Worm (Caenorhabditis elegans) whole organism, L4 larva: Measurements from ENCODE around the gene gid-2.
A peak's percentile ranks its signal among the peaks of the same experiment; 100 is the strongest.

Experiments used
- F10B5.3 ChIP-seq: sonication (generic microtip); optimal IDR thresholded peaks from 2 replicates; lab custom pipeline; 2016; ENCODE audit warnings: mild to moderate bottlenecking, missing genetic modification characterization, missing compliant biosample characterization
- F37D6.2 ChIP-seq: sonication (generic microtip); optimal IDR thresholded peaks from 2 replicates; lab custom pipeline; 2016; ENCODE audit warnings: mild to moderate bottlenecking, missing genetic modification characterization, missing compliant biosample characterization
- F44E2.7 ChIP-seq: fragments of 200-800 bp; sonication (Bioruptor generic); IDR thresholded peaks from 2 replicates; pipeline ENCODE4 v2.1.2; 2022; ENCODE audit warnings: missing genetic modification characterization, missing compliant biosample characterization
- R02D3.7 ChIP-seq: fragments of 150-350 bp; sonication (generic microtip); optimal IDR thresholded peaks from 3 replicates; lab custom pipeline; 2014; ENCODE audit warnings: missing biosample characterization, missing genetic modification characterization
- T20F7.1 ChIP-seq: fragments of 200-800 bp; sonication (Bioruptor generic); optimal IDR thresholded peaks from 2 replicates; lab custom pipeline; 2018; ENCODE audit warnings: mild to moderate bottlenecking, missing genetic modification characterization, missing compliant biosample characterization
- Y48G9A.11 ChIP-seq: fragments of 200-800 bp; sonication (Bioruptor generic); IDR thresholded peaks from 2 replicates; pipeline ENCODE4 v1.3.6; 2022; ENCODE audit warnings: missing genetic modification reagents, missing genetic modification characterization, missing compliant biosample characterization
- aha-1 ChIP-seq: fragments of 150-350 bp; peaks from one replicate; lab custom pipeline; 2014; ENCODE audit warnings: missing biosample characterization, missing genetic modification characterization
- attf-4 ChIP-seq: sonication (generic microtip); optimal IDR thresholded peaks from 3 replicates; lab custom pipeline; 2017; ENCODE audit warnings: missing biosample characterization, missing genetic modification characterization
- ceh-44 ChIP-seq: fragments of 200-800 bp; sonication (Bioruptor generic); IDR thresholded peaks from 2 replicates; pipeline ENCODE4 v1.3.6; 2022; ENCODE audit warnings: missing genetic modification reagents, missing genetic modification characterization, missing compliant biosample characterization
- ceh-62 ChIP-seq: sonication (generic microtip); optimal IDR thresholded peaks from 2 replicates; lab custom pipeline; 2017; ENCODE audit warnings: missing biosample characterization, missing genetic modification characterization
- cey-2 ChIP-seq: sonication (generic microtip); optimal IDR thresholded peaks from 3 replicates; lab custom pipeline; 2017; ENCODE audit warnings: missing genetic modification characterization, mild to moderate bottlenecking, missing compliant biosample characterization, antibody characterized with exemption, borderline replicate concordance; ENCODE audit not compliant: insufficient read depth
- daf-12 ChIP-seq: fragments of 150-350 bp; optimal IDR thresholded peaks from 2 replicates; lab custom pipeline; 2014; ENCODE audit warnings: missing biosample characterization, missing genetic modification reagents, missing genetic modification characterization
- daf-19 ChIP-seq: fragments of 200-800 bp; sonication (Bioruptor generic); conservative IDR thresholded peaks from 2 replicates; pipeline ENCODE4 v1.3.6; 2022; ENCODE audit warnings: missing genetic modification characterization, missing compliant biosample characterization
- daf-8 ChIP-seq: fragments of 200-800 bp; sonication (Bioruptor generic); IDR thresholded peaks from 2 replicates; pipeline ENCODE4 v1.3.6; 2022; ENCODE audit warnings: missing genetic modification characterization, missing compliant biosample characterization
- dmd-6 ChIP-seq: fragments of 200-800 bp; sonication (Bioruptor generic); IDR thresholded peaks from 2 replicates; pipeline ENCODE4 v1.3.6; 2022; ENCODE audit warnings: missing genetic modification reagents, missing genetic modification characterization, missing compliant biosample characterization
- dmd-8 ChIP-seq: fragments of 200-800 bp; sonication (Bioruptor generic); IDR thresholded peaks from 2 replicates; pipeline ENCODE4 v1.3.6; 2022; ENCODE audit warnings: missing genetic modification characterization, missing compliant biosample characterization
- duxl-1 ChIP-seq: sonication (generic microtip); optimal IDR thresholded peaks from 2 replicates; lab custom pipeline; 2016; ENCODE audit warnings: mild to moderate bottlenecking, missing genetic modification characterization, moderate library complexity, missing compliant biosample characterization; ENCODE audit not compliant: poor library complexity
- dve-1 ChIP-seq: sonication (generic microtip); optimal IDR thresholded peaks from 2 replicates; lab custom pipeline; 2017; ENCODE audit warnings: antibody characterized with exemption, mild to moderate bottlenecking, missing genetic modification characterization, missing compliant biosample characterization; ENCODE audit not compliant: insufficient read depth
- gei-8 ChIP-seq: fragments of 200-800 bp; sonication (Bioruptor generic); optimal IDR thresholded peaks from 2 replicates; lab custom pipeline; 2018; ENCODE audit warnings: mild to moderate bottlenecking, missing genetic modification characterization, missing compliant biosample characterization
- hif-1 ChIP-seq, 2 experiments: sonication (generic microtip); optimal IDR thresholded peaks; 2 replicates each; lab custom pipeline; 2016 to 2017; ENCODE audit warnings: missing compliant biosample characterization in 2 of 2, missing genetic modification characterization in 2 of 2, missing genetic modification reagents in 2 of 2, missing genotype in 2 of 2, mild to moderate bottlenecking in 1 of 2
- hlh-11 ChIP-seq: fragments of 200-800 bp; sonication (Bioruptor generic); optimal IDR thresholded peaks from 2 replicates; lab custom pipeline; 2018; ENCODE audit warnings: mild to moderate bottlenecking, missing genetic modification characterization, missing compliant biosample characterization
- hlh-30 ChIP-seq: sonication (generic microtip); optimal IDR thresholded peaks from 2 replicates; lab custom pipeline; 2017; ENCODE audit warnings: antibody characterized with exemption, mild to moderate bottlenecking, missing genetic modification characterization, missing compliant biosample characterization; ENCODE audit not compliant: insufficient read depth
- lin-13 ChIP-seq: fragments of 150-350 bp; optimal IDR thresholded peaks from 2 replicates; lab custom pipeline; 2014; ENCODE audit warnings: missing biosample characterization, missing genetic modification reagents, missing genetic modification characterization
- lir-3 ChIP-seq: sonication (generic microtip); optimal IDR thresholded peaks from 2 replicates; lab custom pipeline; 2016; ENCODE audit warnings: mild to moderate bottlenecking, missing genetic modification characterization, missing compliant biosample characterization
- madf-9 ChIP-seq: fragments of 200-800 bp; sonication (Bioruptor generic); conservative IDR thresholded peaks from 2 replicates; pipeline ENCODE4 v1.3.6; 2022; ENCODE audit warnings: missing genetic modification reagents, missing genetic modification characterization, missing compliant biosample characterization
- mdt-29 ChIP-seq: fragments of 200-800 bp; sonication (Bioruptor generic); IDR thresholded peaks from 2 replicates; pipeline ENCODE4 v1.3.6; 2022; ENCODE audit warnings: missing genetic modification reagents, missing genetic modification characterization, missing compliant biosample characterization
- mep-1 ChIP-seq: fragments of 150-350 bp; sonication (generic microtip); optimal IDR thresholded peaks from 3 replicates; lab custom pipeline; 2014; ENCODE audit warnings: missing biosample characterization, missing genetic modification characterization
- mxl-3 ChIP-seq: fragments of 200-800 bp; sonication (Bioruptor generic); optimal IDR thresholded peaks from 2 replicates; lab custom pipeline; 2018; ENCODE audit warnings: mild to moderate bottlenecking, missing genetic modification characterization, missing compliant biosample characterization
- nhr-102 ChIP-seq: sonication (generic microtip); optimal IDR thresholded peaks from 2 replicates; lab custom pipeline; 2016; ENCODE audit warnings: mild to moderate bottlenecking, missing genetic modification characterization, moderate library complexity, missing compliant biosample characterization
- nhr-25 ChIP-seq: sonication (generic microtip); optimal IDR thresholded peaks from 2 replicates; lab custom pipeline; 2017; ENCODE audit warnings: missing genetic modification characterization, mild to moderate bottlenecking, missing compliant biosample characterization, antibody characterized with exemption, moderate library complexity, borderline replicate concordance; ENCODE audit not compliant: insufficient read depth
- nhr-28 ChIP-seq: fragments of 150-350 bp; optimal IDR thresholded peaks from 2 replicates; lab custom pipeline; 2014; ENCODE audit warnings: missing biosample characterization, missing genetic modification characterization
- nhr-41 ChIP-seq: fragments of 200-800 bp; sonication (Bioruptor generic); IDR thresholded peaks from 2 replicates; pipeline ENCODE4 v1.3.6; 2022; ENCODE audit warnings: missing genetic modification reagents, missing genetic modification characterization, missing compliant biosample characterization
- nhr-42 ChIP-seq: fragments of 200-800 bp; sonication (Bioruptor generic); IDR thresholded peaks from 2 replicates; pipeline ENCODE4 v1.3.6; 2022; ENCODE audit warnings: missing genetic modification characterization, missing compliant biosample characterization
- nhr-48 ChIP-seq: sonication (generic microtip); optimal IDR thresholded peaks from 2 replicates; lab custom pipeline; 2016; ENCODE audit warnings: mild to moderate bottlenecking, missing genetic modification characterization, missing compliant biosample characterization
- nhr-77 ChIP-seq: fragments of 150-350 bp; optimal IDR thresholded peaks from 2 replicates; lab custom pipeline; 2014; ENCODE audit warnings: missing biosample characterization, missing genetic modification characterization
- rbr-2 ChIP-seq: sonication (generic microtip); optimal IDR thresholded peaks from 2 replicates; lab custom pipeline; 2016; ENCODE audit warnings: missing genotype, missing genetic modification characterization, missing compliant biosample characterization
- sdz-12 ChIP-seq: fragments of 200-800 bp; sonication (Bioruptor generic); optimal IDR thresholded peaks from 2 replicates; lab custom pipeline; 2018; ENCODE audit warnings: mild to moderate bottlenecking, missing genetic modification characterization, missing compliant biosample characterization
- spr-3 ChIP-seq: fragments of 200-800 bp; sonication (Bioruptor generic); optimal IDR thresholded peaks from 2 replicates; lab custom pipeline; 2018; ENCODE audit warnings: mild to moderate bottlenecking, missing genetic modification characterization, missing compliant biosample characterization
- unc-39 ChIP-seq: sonication (generic microtip); optimal IDR thresholded peaks from 2 replicates; lab custom pipeline; 2017; ENCODE audit warnings: missing biosample characterization, missing genetic modification characterization
- unc-62 ChIP-seq, 3 experiments: fragments of 150-350 bp in 1 of 3; sonication (generic microtip); optimal IDR thresholded peaks in 2 of 3; peaks in 1 of 3; 1 replicate in 1 of 3; 2 replicates in 2 of 3; lab custom pipeline; 2014 to 2017; ENCODE audit warnings: missing biosample characterization in 3 of 3, missing genetic modification characterization in 3 of 3, missing genetic modification reagents in 3 of 3, missing genotype in 1 of 3
- zag-1 ChIP-seq: fragments of 150-350 bp; optimal IDR thresholded peaks from 2 replicates; lab custom pipeline; 2014; ENCODE audit warnings: missing biosample characterization, missing genetic modification characterization
- zfp-3 ChIP-seq: fragments of 200-800 bp; sonication (Bioruptor generic); conservative IDR thresholded peaks from 2 replicates; pipeline ENCODE4 v1.3.6; 2022; ENCODE audit warnings: missing genetic modification reagents, missing genetic modification characterization, missing compliant biosample characterization

The gid-2 gene

DNA sequence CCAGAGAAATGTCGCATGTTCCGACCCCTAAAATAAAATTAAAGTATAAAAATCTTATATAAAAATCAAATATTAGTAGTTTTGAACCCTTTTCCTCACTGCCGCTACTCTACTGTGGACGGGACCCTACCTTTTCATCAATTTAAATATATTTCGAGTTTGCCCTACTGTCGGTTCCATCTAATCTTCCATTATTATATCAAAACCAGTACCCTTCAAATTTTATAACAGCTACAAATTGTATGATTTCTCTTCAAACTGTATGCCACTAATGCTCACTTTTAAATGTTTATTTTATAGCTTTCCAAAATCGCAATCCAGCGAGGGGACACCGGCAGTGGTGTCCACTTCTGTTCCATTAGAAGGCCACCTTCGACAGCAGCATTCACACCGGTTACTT, 43.8 kb downstream of the gid-2 start, which contains the start of gene C43H6.6:
Gene C43H6.6, plus strand, starts transcription at position 301 of the 400 bp plus-strand sequence.
- TF ChIP-seq nhr-25 (tag; lab: Kevin White, UChicago) (no peak), madf-9 (GFP tag; lab: Robert Waterston, UW) (no peak), sdz-12 (GFP tag; lab: Kevin White, UChicago) (no peak), lir-3 (tag; lab: Kevin White, UChicago) (no peak), zfp-3 (GFP tag; lab: Robert Waterston, UW) (no peak)

DNA sequence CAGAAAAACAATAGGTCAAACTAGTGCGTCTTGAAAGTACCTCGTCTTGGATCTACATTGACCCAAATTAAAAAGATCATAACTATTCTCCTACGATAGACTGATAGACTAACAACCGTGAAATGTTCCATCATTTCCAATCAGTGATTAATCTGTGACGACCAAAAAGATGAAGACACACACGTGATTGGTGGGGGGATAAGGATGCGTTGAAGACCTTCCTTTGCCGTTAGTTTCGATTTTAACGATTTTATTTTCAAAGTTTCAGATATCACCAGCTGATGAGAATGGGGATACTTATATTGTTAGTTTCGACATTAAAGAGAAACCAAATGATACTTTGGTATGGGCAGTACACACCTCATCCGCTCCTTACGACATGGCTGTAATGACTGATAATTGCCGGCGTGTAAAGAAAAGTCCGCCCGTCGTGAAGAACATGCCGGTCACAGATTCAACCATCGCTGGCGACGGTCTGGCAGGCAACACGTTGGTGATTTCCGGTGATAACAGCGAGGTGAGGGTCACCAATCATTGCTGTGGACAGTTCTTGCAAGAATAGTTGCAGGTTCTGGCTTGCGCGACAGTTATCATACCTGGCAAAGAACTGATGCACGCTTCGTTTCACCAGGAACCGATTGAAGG, 51.7 kb downstream of the gid-2 start:
- TF ChIP-seq mxl-3 (GFP tag; lab: Kevin White, UChicago), result peak; percentile 46
- no peak for TF ChIP-seq F10B5.3 (tag; lab: Kevin White, UChicago)
- TF ChIP-seq hlh-30, result peak; percentile 26
- TF ChIP-seq aha-1 (tag; lab: Kevin White, UChicago), result peak; percentile 94
- TF ChIP-seq daf-12 (tag; lab: Kevin White, UChicago), result no peak
- TF ChIP-seq nhr-28 (tag; lab: Kevin White, UChicago), result peak; percentile 14
- no peak for TF ChIP-seq attf-4 (tag; lab: Kevin White, UChicago)
- TF ChIP-seq unc-62 (GFP tag; optimal IDR thresholded peaks at IDR 0.05 in 1 of 2; lab: Kevin White, UChicago), result no peak
- TF ChIP-seq unc-62 (tag; optimal IDR thresholded peaks at IDR 0.05; lab: Kevin White, UChicago), result no peak

DNA sequence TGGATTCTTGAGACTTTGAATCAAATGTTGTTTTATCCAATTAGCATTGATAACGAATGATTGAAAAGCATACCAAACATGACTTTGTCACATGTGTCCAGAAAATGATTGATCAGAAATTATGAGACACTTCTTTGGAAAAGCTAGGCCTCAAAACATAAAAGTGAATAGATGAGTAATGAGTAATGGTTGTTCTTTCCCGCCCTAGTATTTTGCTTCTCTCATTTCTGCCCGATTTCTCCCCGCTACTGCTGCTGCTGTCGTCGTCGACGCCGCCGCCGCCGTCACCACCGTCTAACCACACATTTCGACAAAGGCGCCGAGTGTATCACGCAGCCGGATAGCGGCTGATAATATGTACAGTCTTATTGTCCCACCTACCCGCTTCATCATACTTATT, 53.3 kb downstream of the gid-2 start, which contains the start of gene F47G3.1:
Gene F47G3.1, plus strand, starts transcription at position 301 of the 400 bp plus-strand sequence.
- TF ChIP-seq mxl-3 (GFP tag; lab: Kevin White, UChicago) (peak; percentile 43), nhr-48 (no peak), madf-9 (GFP tag; lab: Robert Waterston, UW) (0 out of 2 replicates have a peak, but pooled peaks have one; percentile 28), unc-62 (GFP tag; optimal IDR thresholded peaks at IDR 0.05 in 1 of 2; lab: Kevin White, UChicago) (no peak), unc-62 (tag; optimal IDR thresholded peaks at IDR 0.05; lab: Kevin White, UChicago) (no peak), daf-8 (GFP tag; lab: Robert Waterston, UW) (no peak), F37D6.2 (no peak), dmd-6 (GFP tag; lab: Robert Waterston, UW) (no peak), aha-1 (tag; lab: Kevin White, UChicago) (peak; percentile 16), zag-1 (tag; lab: Kevin White, UChicago) (no peak), F44E2.7 (GFP tag; lab: Robert Waterston, UW) (no peak), spr-3 (GFP tag; lab: Kevin White, UChicago) (no peak), hlh-11 (tag; lab: Kevin White, UChicago) (peak; percentile 34), nhr-41 (no peak), ceh-62 (tag; lab: Kevin White, UChicago) (no peak), lin-13 (GFP tag; lab: Kevin White, UChicago) (no peak)
- TF ChIP-seq, all 104 proteins: peak for 4

DNA sequence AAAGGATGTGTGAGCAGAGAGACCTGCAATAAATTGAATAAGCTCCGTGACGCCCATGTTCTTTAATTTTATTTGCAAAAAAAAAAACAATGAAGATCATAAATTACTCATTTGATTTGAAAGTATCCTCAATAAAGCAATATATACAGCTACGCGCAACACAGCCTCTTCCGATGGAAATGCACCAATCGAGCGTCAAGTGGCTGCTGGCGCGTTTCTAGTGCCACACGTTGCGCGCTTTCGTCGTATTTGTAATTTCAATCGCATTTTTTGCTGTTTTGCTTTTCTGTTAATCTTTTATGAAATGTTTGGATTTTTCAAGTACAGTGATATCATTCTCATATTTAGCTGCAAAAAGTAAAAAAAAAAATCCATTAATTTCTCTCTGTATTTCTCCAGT, 56.5 kb downstream of the gid-2 start:
- TF ChIP-seq dve-1 (tag; lab: Kevin White, UChicago), result peak; percentile 66
- TF ChIP-seq daf-12 (tag; lab: Kevin White, UChicago), result no peak
- peak; percentile 42 for TF ChIP-seq nhr-102 (tag; lab: Kevin White, UChicago)
- TF ChIP-seq nhr-77, result peak; percentile 9
- TF ChIP-seq hif-1 (tag; optimal IDR thresholded peaks at IDR 0.05; lab: Kevin White, UChicago), result peak in 1 of 2 experiments; percentile 11
- TF ChIP-seq ceh-44 (GFP tag; lab: Robert Waterston, UW), result no peak
- no peak for TF ChIP-seq cey-2
- TF ChIP-seq Y48G9A.11, result no peak
- TF ChIP-seq mdt-29 (GFP tag; lab: Robert Waterston, UW), result no peak
- no peak for TF ChIP-seq R02D3.7 (tag; lab: Kevin White, UChicago)
- TF ChIP-seq dmd-6 (GFP tag; lab: Robert Waterston, UW), result peak; percentile 57
- no peak for TF ChIP-seq T20F7.1 (GFP tag; lab: Kevin White, UChicago)
- peak; percentile 5 for TF ChIP-seq mxl-3 (GFP tag; lab: Kevin White, UChicago)
- TF ChIP-seq unc-39 (tag; lab: Kevin White, UChicago), result no peak
- no peak for TF ChIP-seq gei-8 (GFP tag; lab: Kevin White, UChicago)
- no peak for TF ChIP-seq daf-19 (GFP tag; lab: Robert Waterston, UW)
- TF ChIP-seq daf-8 (GFP tag; lab: Robert Waterston, UW), result no peak
- peak; percentile 60 for TF ChIP-seq hlh-30
- peak; percentile 54 for TF ChIP-seq rbr-2
- TF ChIP-seq dmd-8 (GFP tag; lab: Robert Waterston, UW), result no peak
- TF ChIP-seq mep-1 (tag; lab: Kevin White, UChicago), result peak; percentile 74
- TF ChIP-seq nhr-42 (GFP tag; lab: Robert Waterston, UW), result no peak
- peak; percentile 2 for TF ChIP-seq duxl-1
- TF ChIP-seq nhr-28 (tag; lab: Kevin White, UChicago), result peak; percentile 55
